Worm (Caenorhabditis elegans): ENCODE measurements around the gene col-80.

DNA sequence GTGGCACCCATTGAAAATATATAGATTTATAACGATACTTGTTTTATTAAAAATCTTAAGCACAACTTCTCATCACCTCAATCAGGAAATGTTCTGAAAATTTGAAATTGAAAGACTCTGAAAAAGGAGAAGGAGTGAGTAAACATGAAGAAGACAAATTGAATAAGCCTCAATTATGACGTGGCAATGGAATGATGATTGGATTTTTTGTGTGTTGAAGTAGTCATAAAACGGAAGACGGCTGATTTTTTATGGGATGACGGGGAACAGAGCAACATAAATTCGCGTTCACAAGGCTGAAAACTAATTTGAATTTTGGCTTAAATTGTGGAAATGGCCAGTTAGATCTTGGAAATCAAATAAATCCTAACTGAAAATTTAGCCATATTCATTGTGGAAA is 24.6 kb downstream of the col-80 start, which contains the start of gene glb-12:
- no peak for TF ChIP-seq F44E2.7 (GFP tag; IDR thresholded peaks at IDR 0.05)
- TF ChIP-seq unc-62 (GFP tag; optimal IDR thresholded peaks at IDR 0.05 in 1 of 2) = peak in 1 of 2 experiments; percentile 48
- no peak for TF ChIP-seq unc-62 (tag; optimal IDR thresholded peaks at IDR 0.05)
- no peak for TF ChIP-seq nhr-111 (GFP tag; optimal IDR thresholded peaks at IDR 0.05)
